Fruit fly (Drosophila melanogaster): ENCODE measurements around the gene CG32024.

Gene CG32024

DNA sequence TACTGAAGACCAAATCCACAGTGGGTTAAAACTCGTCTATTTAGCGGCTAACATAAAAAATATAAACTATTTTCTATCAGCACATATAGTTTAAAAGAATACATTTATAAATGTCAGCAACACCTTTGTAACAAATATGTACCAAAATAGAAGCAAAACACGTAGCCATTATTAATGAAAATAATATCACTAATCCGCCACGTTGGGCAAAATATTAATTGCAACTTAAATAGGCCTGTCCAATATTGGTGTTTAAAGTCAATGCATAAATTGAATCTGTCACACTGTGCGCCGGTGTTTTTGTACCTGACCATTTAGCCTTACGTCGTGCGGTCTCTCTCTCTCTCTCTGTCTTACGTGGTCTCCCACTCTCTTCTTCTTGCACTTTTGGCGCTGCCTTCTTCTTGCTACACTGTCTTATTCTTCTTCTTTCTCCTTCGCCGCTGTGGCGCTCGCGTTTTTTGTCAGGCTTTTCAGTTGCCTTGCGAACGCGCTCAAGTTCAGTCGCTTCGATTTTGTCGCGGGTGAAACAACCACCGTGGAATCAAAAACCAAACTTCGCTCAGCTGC, 41.3 kb upstream of the CG32024 start (continued):
- peak; percentile 4 for TF ChIP-seq cg (GFP tag; optimal IDR thresholded peaks at IDR 0.05)
- TF ChIP-seq Deaf1 (tag; optimal IDR thresholded peaks at IDR 0.05), result peak; percentile 82
- peak; percentile 75 for TF ChIP-seq knrl (GFP tag; IDR thresholded peaks at IDR 0.05; ENCODE audit: partially characterized antibody)
- peak; percentile 81 for TF ChIP-seq CG14965 (GFP tag; optimal IDR thresholded peaks at IDR 0.05; ENCODE audit: borderline replicate concordance)
- TF ChIP-seq caup (GFP tag; optimal IDR thresholded peaks at IDR 0.05; ENCODE audit: severe bottlenecking), result peak; percentile 97
- peak; percentile 98 for TF ChIP-seq bcd (GFP tag; optimal IDR thresholded peaks at IDR 0.05)
- TF ChIP-seq p53 (GFP tag; optimal IDR thresholded peaks at IDR 0.05), result peak; percentile 61
- TF ChIP-seq CG9727 (GFP tag; optimal IDR thresholded peaks at IDR 0.05), result peak; percentile 91
- TF ChIP-seq sug (tag; optimal IDR thresholded peaks at IDR 0.05), result peak; percentile 97
- TF ChIP-seq tup (GFP tag; optimal IDR thresholded peaks at IDR 0.05), result peak; percentile 96
- TF ChIP-seq bab2 (GFP tag; optimal IDR thresholded peaks at IDR 0.05), result peak; percentile 74
- TF ChIP-seq CG34224 (GFP tag; IDR thresholded peaks at IDR 0.05; ENCODE audit: partially characterized antibody), result peak; percentile 55; the same call in 2 of the 3 replicates
- TF ChIP-seq CG7987 (GFP tag; optimal IDR thresholded peaks at IDR 0.05), result peak; percentile 87
- peak; percentile 94 for TF ChIP-seq Dad (GFP tag; optimal IDR thresholded peaks at IDR 0.05)
- peak; percentile 31 for TF ChIP-seq BEAF-32 (GFP tag; optimal IDR thresholded peaks at IDR 0.05)
- peak; percentile 98 for TF ChIP-seq BtbVII (GFP tag; optimal IDR thresholded peaks at IDR 0.05)
- peak; percentile 97 for TF ChIP-seq CG10147 (GFP tag; optimal IDR thresholded peaks at IDR 0.05)
- peak; percentile 83 for TF ChIP-seq Poxn (GFP tag; IDR thresholded peaks at IDR 0.05)
- peak; percentile 96 for TF ChIP-seq da (GFP tag; optimal IDR thresholded peaks at IDR 0.05)
- TF ChIP-seq Nf-YC (tag; optimal IDR thresholded peaks at IDR 0.05), result peak; percentile 91
- peak; percentile 92 for TF ChIP-seq sim (GFP tag; IDR thresholded peaks at IDR 0.05)
- no peak for TF ChIP-seq pita (GFP tag; optimal IDR thresholded peaks at IDR 0.05)
- TF ChIP-seq CG1233 (GFP tag; optimal IDR thresholded peaks at IDR 0.05), result peak; percentile 72
- peak; percentile 99 for TF ChIP-seq NfI (GFP tag; optimal IDR thresholded peaks at IDR 0.05)
- TF ChIP-seq Sin3A (optimal IDR thresholded peaks at IDR 0.05), result no peak
- TF ChIP-seq ems (GFP tag; optimal IDR thresholded peaks at IDR 0.05), result peak; percentile 94
- peak; percentile 91 for TF ChIP-seq Camta (GFP tag; optimal IDR thresholded peaks at IDR 0.05)
- TF ChIP-seq Tbp (GFP tag; optimal IDR thresholded peaks at IDR 0.05), result no peak
- TF ChIP-seq kni (GFP tag; optimal IDR thresholded peaks at IDR 0.05), result peak; percentile 94
- TF ChIP-seq twi (tag; optimal IDR thresholded peaks at IDR 0.05), result peak; percentile 98
- TF ChIP-seq pros (GFP tag; optimal IDR thresholded peaks at IDR 0.05), result peak; percentile 93
- TF ChIP-seq vnd (GFP tag; IDR thresholded peaks at IDR 0.05; ENCODE audit: partially characterized antibody), result peak; percentile 75
- TF ChIP-seq Pdp1 (GFP tag; optimal IDR thresholded peaks at IDR 0.05), result peak; percentile 93 to 99
- peak; percentile 93 for TF ChIP-seq CG1792 (GFP tag; optimal IDR thresholded peaks at IDR 0.05)
- peak; percentile 90 for TF ChIP-seq CG16779 (GFP tag; IDR thresholded peaks at IDR 0.05)
- peak; percentile 78 for TF ChIP-seq CG17802 (tag; optimal IDR thresholded peaks at IDR 0.05)
- peak; percentile 86 for TF ChIP-seq Hmx (GFP tag; optimal IDR thresholded peaks at IDR 0.05)
- TF ChIP-seq dysf (GFP tag; IDR thresholded peaks at IDR 0.05), result peak; percentile 99
- TF ChIP-seq fd3F (GFP tag; optimal IDR thresholded peaks at IDR 0.05), result peak; percentile 98
- no peak for TF ChIP-seq zen2 (GFP tag; IDR thresholded peaks at IDR 0.05; ENCODE audit: partially characterized antibody)
- TF ChIP-seq sob (GFP tag; IDR thresholded peaks at IDR 0.05), result peak; percentile 98
- TF ChIP-seq CG1024 (GFP tag; IDR thresholded peaks at IDR 0.05), result peak; percentile 91
- peak; percentile 26 for TF ChIP-seq pzg (GFP tag; optimal IDR thresholded peaks at IDR 0.05)
- TF ChIP-seq CG6854 (GFP tag; optimal IDR thresholded peaks at IDR 0.05), result peak; percentile 89
- peak; percentile 97 for TF ChIP-seq peb (GFP tag; IDR thresholded peaks at IDR 0.05)
- TF ChIP-seq ab (GFP tag; optimal IDR thresholded peaks at IDR 0.05), result peak; percentile 98
- TF ChIP-seq CG5245 (GFP tag; optimal IDR thresholded peaks at IDR 0.05), result peak; percentile 95
- TF ChIP-seq wor (GFP tag; IDR thresholded peaks at IDR 0.05), result peak; percentile 99
- peak; percentile 97 for TF ChIP-seq CG12155 (GFP tag; optimal IDR thresholded peaks at IDR 0.05)
- TF ChIP-seq CG2889 (GFP tag; IDR thresholded peaks at IDR 0.05), result peak; percentile 95

Measured in whole organism, embryonic.